Worm (Caenorhabditis elegans): ENCODE measurements around the gene str-56.

- no peak for TF ChIP-seq nhr-237 (tag; optimal IDR thresholded peaks at IDR 0.05)
- TF ChIP-seq snpc-4 (tag; optimal IDR thresholded peaks at IDR 0.05) = no peak
- no peak for TF ChIP-seq mep-1 (tag; optimal IDR thresholded peaks at IDR 0.05)
- no peak for TF ChIP-seq pqm-1 (tag; optimal IDR thresholded peaks at IDR 0.05)
- no peak for TF ChIP-seq efl-1 (optimal IDR thresholded peaks at IDR 0.05)
- TF ChIP-seq efl-1 (GFP tag; optimal IDR thresholded peaks at IDR 0.05 in 1 of 2) = no peak
- no peak for TF ChIP-seq rnt-1 (tag; optimal IDR thresholded peaks at IDR 0.05)
- TF ChIP-seq nhr-77 (tag; optimal IDR thresholded peaks at IDR 0.05) = no peak
- no peak for TF ChIP-seq zip-4 (GFP tag; optimal IDR thresholded peaks at IDR 0.05)
- no peak for TF ChIP-seq lin-15B (tag; optimal IDR thresholded peaks at IDR 0.05)
- no peak for TF ChIP-seq skn-1 (tag; optimal IDR thresholded peaks at IDR 0.05)
- TF ChIP-seq nhr-76 (tag; optimal IDR thresholded peaks at IDR 0.05) = no peak
- TF ChIP-seq elt-2 (tag; optimal IDR thresholded peaks at IDR 0.05) = no peak
- no peak for TF ChIP-seq zag-1 (tag; optimal IDR thresholded peaks at IDR 0.05)
These were observed 41.3 kb downstream of the str-56 start, which contains the start of gene F35E8.7 for ce11 chrV:15913714-15914113.

All from whole organism, L1 larva.